Fruit fly (Drosophila melanogaster): ENCODE data around the gene Tpt.

Tpt gene

dm6 chr3L:8405123-8405522, at the start of gene Tpt, which contains the start of the genes mkg-p and CG13667 (continued):
- TF ChIP-seq Gug (GFP tag; IDR thresholded peaks at IDR 0.05) = no peak
- TF ChIP-seq Spps (tag; optimal IDR thresholded peaks at IDR 0.05) = no peak
- no peak for TF ChIP-seq Rx (GFP tag; IDR thresholded peaks at IDR 0.05)
- no peak for TF ChIP-seq Nf-YA (GFP tag; IDR thresholded peaks at IDR 0.05)
- no peak for TF ChIP-seq ftz-f1 (GFP tag; optimal IDR thresholded peaks at IDR 0.05)
- TF ChIP-seq CG6854 (GFP tag; optimal IDR thresholded peaks at IDR 0.05) = no peak
- no peak for TF ChIP-seq sens-2 (GFP tag; IDR thresholded peaks at IDR 0.05)
- peak; percentile 79 for TF ChIP-seq CG6791 (GFP tag; IDR thresholded peaks at IDR 0.05; ENCODE audit: partially characterized antibody)
- no peak for TF ChIP-seq Xbp1 (GFP tag; optimal IDR thresholded peaks at IDR 0.05)
- no peak for TF ChIP-seq Fer2 (tag; optimal IDR thresholded peaks at IDR 0.05)
- no peak for TF ChIP-seq btn (GFP tag; optimal IDR thresholded peaks at IDR 0.05)
- no peak for TF ChIP-seq eyg (GFP tag; optimal IDR thresholded peaks at IDR 0.05)
- no peak for TF ChIP-seq ap (GFP tag; IDR thresholded peaks at IDR 0.05)
- TF ChIP-seq MESR4 (GFP tag; optimal IDR thresholded peaks at IDR 0.05) = peak; percentile 75
- TF ChIP-seq Hr39 (optimal IDR thresholded peaks at IDR 0.05) = no peak
- no peak for TF ChIP-seq Poxn (GFP tag; IDR thresholded peaks at IDR 0.05)
- TF ChIP-seq Atf-2 (GFP tag; optimal IDR thresholded peaks at IDR 0.05) = no peak
- no peak for TF ChIP-seq Kr (GFP tag; optimal IDR thresholded peaks at IDR 0.05)
- no peak for TF ChIP-seq CG11504 (tag; optimal IDR thresholded peaks at IDR 0.05)
- no peak for TF ChIP-seq CG8944 (GFP tag; optimal IDR thresholded peaks at IDR 0.05)
- TF ChIP-seq crp (GFP tag; optimal IDR thresholded peaks at IDR 0.05) = peak in 1 of 2 experiments; percentile 16
- TF ChIP-seq CG32772 (GFP tag; IDR thresholded peaks at IDR 0.05) = no peak
- TF ChIP-seq hb (GFP tag; IDR thresholded peaks at IDR 0.05; ENCODE audit: partially characterized antibody) = peak; percentile 71
- TF ChIP-seq CG3847 (GFP tag; IDR thresholded peaks at IDR 0.05) = no peak
- no peak for TF ChIP-seq tll (GFP tag; optimal IDR thresholded peaks at IDR 0.05)
- TF ChIP-seq caup (GFP tag; optimal IDR thresholded peaks at IDR 0.05; ENCODE audit: severe bottlenecking) = no peak
- TF ChIP-seq CG2120 (GFP tag; optimal IDR thresholded peaks at IDR 0.05) = no peak
- no peak for TF ChIP-seq CG2199 (GFP tag; IDR thresholded peaks at IDR 0.05)
- TF ChIP-seq CG14014 (GFP tag; IDR thresholded peaks at IDR 0.05) = no peak
- TF ChIP-seq CG10267 (tag; optimal IDR thresholded peaks at IDR 0.05) = peak; percentile 68
- TF ChIP-seq Atf6 (GFP tag; IDR thresholded peaks at IDR 0.05) = no peak
- no peak for TF ChIP-seq maf-S (GFP tag; optimal IDR thresholded peaks at IDR 0.05)
- TF ChIP-seq Sry-β (GFP tag; optimal IDR thresholded peaks at IDR 0.05) = peak; percentile 52
- TF ChIP-seq crol (GFP tag; IDR thresholded peaks at IDR 0.05) = no peak
- no peak for TF ChIP-seq CG8478 (optimal IDR thresholded peaks at IDR 0.05)
- TF ChIP-seq CG33213 (GFP tag; optimal IDR thresholded peaks at IDR 0.05) = peak; percentile 27
- no peak for TF ChIP-seq Dad (GFP tag; optimal IDR thresholded peaks at IDR 0.05)
- TF ChIP-seq sima (GFP tag; optimal IDR thresholded peaks at IDR 0.05) = no peak
- no peak for TF ChIP-seq CG1647 (GFP tag; optimal IDR thresholded peaks at IDR 0.05)
- no peak for TF ChIP-seq luna (GFP tag; optimal IDR thresholded peaks at IDR 0.05)
- TF ChIP-seq tx (GFP tag; optimal IDR thresholded peaks at IDR 0.05) = no peak
- TF ChIP-seq CG3995 (GFP tag; optimal IDR thresholded peaks at IDR 0.05) = peak; percentile 31
- TF ChIP-seq schlank (tag; optimal IDR thresholded peaks at IDR 0.05) = no peak
- no peak for TF ChIP-seq fd64A (GFP tag; optimal IDR thresholded peaks at IDR 0.05)
- TF ChIP-seq toy (GFP tag; IDR thresholded peaks at IDR 0.05) = no peak
- no peak for TF ChIP-seq gsb-n (tag; optimal IDR thresholded peaks at IDR 0.05)
- TF ChIP-seq Ets65A (GFP tag) = no peak
- no peak for TF ChIP-seq prd (optimal IDR thresholded peaks at IDR 0.05)
- 0 out of 3 replicates have a peak, but pooled peaks have one; percentile 21 for TF ChIP-seq prd (GFP tag; IDR thresholded peaks at IDR 0.05)
- peak; percentile 64 for TF ChIP-seq vvl (GFP tag; IDR thresholded peaks at IDR 0.05)
- no peak for TF ChIP-seq CG32532 (GFP tag; IDR thresholded peaks at IDR 0.05)
- TF ChIP-seq pita (GFP tag; optimal IDR thresholded peaks at IDR 0.05) = no peak
- no peak for TF ChIP-seq CG7271 (tag; optimal IDR thresholded peaks at IDR 0.05)
- peak; percentile 21 for TF ChIP-seq jumu (GFP tag; optimal IDR thresholded peaks at IDR 0.05)

Data from whole organism, embryonic.